Fruit fly (Drosophila melanogaster) whole organism, embryonic: Measurements from ENCODE around the gene CG15625.
A peak's percentile ranks its signal among the peaks of the same experiment; 100 is the strongest.

Experiments used
- CG10462 ChIP-seq: fragments of 200-800 bp; sonication (Bioruptor generic); optimal IDR thresholded peaks from 2 replicates; lab custom pipeline; 2016; ENCODE audit warnings: missing biosample characterization, missing genetic modification characterization
- CG10959 ChIP-seq: fragments of 200-800 bp; sonication (Bioruptor generic); IDR thresholded peaks from 2 replicates; pipeline ENCODE4 v1.3.6; 2022; ENCODE audit warnings: missing biosample characterization, missing genetic modification characterization
- CG11247 ChIP-seq: fragments of 200-800 bp; sonication (Bioruptor generic); IDR thresholded peaks from 2 replicates; pipeline ENCODE4 v1.3.6; 2022; ENCODE audit warnings: missing biosample characterization, missing genetic modification characterization
- CG11723 ChIP-seq: fragments of 200-800 bp; sonication (Bioruptor generic); optimal IDR thresholded peaks from 2 replicates; lab custom pipeline; 2017; ENCODE audit warnings: missing biosample characterization, mild to moderate bottlenecking, missing genetic modification characterization
- CG12942 ChIP-seq: fragments of 200-800 bp; sonication (Bioruptor generic); optimal IDR thresholded peaks from 3 replicates; lab custom pipeline; 2016; ENCODE audit warnings: missing biosample characterization, missing genetic modification characterization
- CG14050 ChIP-seq: fragments of 200-800 bp; sonication (Bioruptor generic); IDR thresholded peaks from 3 replicates; pipeline ENCODE4 v1.3.6; 2022; ENCODE audit warnings: missing biosample characterization, missing genetic modification characterization
- CG15514 ChIP-seq: fragments of 200-800 bp; sonication (Bioruptor generic); optimal IDR thresholded peaks from 3 replicates; lab custom pipeline; 2017; ENCODE audit warnings: missing biosample characterization, missing genetic modification characterization, mild to moderate bottlenecking, moderate library complexity, missing genetic modification reagents
- CG16779 ChIP-seq: fragments of 200-800 bp; sonication (Bioruptor generic); IDR thresholded peaks from 2 replicates; pipeline ENCODE4 v1.3.6; 2022; ENCODE audit warnings: missing biosample characterization, missing genetic modification characterization
- CG18011 ChIP-seq: fragments of 200-800 bp; sonication (Bioruptor generic); optimal IDR thresholded peaks from 2 replicates; lab custom pipeline; 2017; ENCODE audit warnings: missing biosample characterization, missing genetic modification characterization, mild to moderate bottlenecking, moderate library complexity, missing genotype
- CG1832 ChIP-seq: fragments of 200-800 bp; sonication (Bioruptor generic); optimal IDR thresholded peaks from 2 replicates; lab custom pipeline; 2017; ENCODE audit warnings: missing biosample characterization, mild to moderate bottlenecking, missing genetic modification characterization, inconsistent platforms
- CG18476 ChIP-seq: fragments of 200-800 bp; sonication (Bioruptor generic); optimal IDR thresholded peaks from 2 replicates; lab custom pipeline; 2016; ENCODE audit warnings: missing biosample characterization, mild to moderate bottlenecking, missing genetic modification characterization
- CG18619 ChIP-seq: fragments of 200-800 bp; sonication (Bioruptor generic); optimal IDR thresholded peaks from 3 replicates; lab custom pipeline; 2017; ENCODE audit warnings: missing biosample characterization, mild to moderate bottlenecking, missing genetic modification characterization
- CG18764 ChIP-seq: fragments of 200-800 bp; sonication (Bioruptor generic); optimal IDR thresholded peaks from 3 replicates; lab custom pipeline; 2016; ENCODE audit warnings: missing biosample characterization, missing genetic modification characterization
- CG2120 ChIP-seq: fragments of 200-800 bp; sonication (Bioruptor generic); optimal IDR thresholded peaks from 3 replicates; lab custom pipeline; 2016; ENCODE audit warnings: missing biosample characterization, missing genetic modification characterization
- CG3726 ChIP-seq: fragments of 200-800 bp; sonication (Bioruptor generic); IDR thresholded peaks from 3 replicates; pipeline ENCODE4, ENCODE4 v1.3.6; 2022; ENCODE audit warnings: missing biosample characterization, missing genetic modification characterization
- CG3838 ChIP-seq: fragments of 200-800 bp; sonication (Bioruptor generic); optimal IDR thresholded peaks from 3 replicates; lab custom pipeline; 2016; ENCODE audit warnings: missing biosample characterization, missing genetic modification characterization
- CG3847 ChIP-seq: fragments of 200-800 bp; sonication (Bioruptor generic); IDR thresholded peaks from 2 replicates; pipeline ENCODE4 v1.3.6; 2022; ENCODE audit warnings: missing biosample characterization, missing genetic modification characterization
- CG5180 ChIP-seq: fragments of 200-800 bp; sonication (Bioruptor generic); optimal IDR thresholded peaks from 3 replicates; lab custom pipeline; 2017; ENCODE audit warnings: missing biosample characterization, missing genetic modification characterization, mild to moderate bottlenecking, moderate library complexity, missing genetic modification reagents
- CG6175 ChIP-seq: fragments of 200-800 bp; sonication (Bioruptor generic); IDR thresholded peaks from 3 replicates; pipeline ENCODE4 v1.3.6; 2022; ENCODE audit warnings: missing biosample characterization, missing genetic modification characterization
- CG7556 ChIP-seq: fragments of 200-800 bp; sonication (Bioruptor generic); optimal IDR thresholded peaks from 2 replicates; lab custom pipeline; 2017; ENCODE audit warnings: missing biosample characterization, mild to moderate bottlenecking, missing genetic modification characterization
- CG8359 ChIP-seq: fragments of 200-800 bp; sonication (Bioruptor generic); optimal IDR thresholded peaks from 2 replicates; lab custom pipeline; 2017; ENCODE audit warnings: missing biosample characterization, mild to moderate bottlenecking, missing genetic modification characterization, borderline replicate concordance
- CG9437 ChIP-seq: fragments of 200-800 bp; sonication (Bioruptor generic); optimal IDR thresholded peaks from 2 replicates; lab custom pipeline; 2018; ENCODE audit warnings: missing biosample characterization, mild to moderate bottlenecking, missing genetic modification characterization
- CG9727 ChIP-seq: fragments of 200-800 bp; sonication (Bioruptor generic); optimal IDR thresholded peaks from 3 replicates; lab custom pipeline; 2017; ENCODE audit warnings: missing biosample characterization, mild to moderate bottlenecking, missing genetic modification characterization
- Deaf1 ChIP-seq: fragments of 200-800 bp; optimal IDR thresholded peaks from 3 replicates; lab custom pipeline; 2019; ENCODE audit warnings: missing biosample characterization, mild to moderate bottlenecking, missing genetic modification characterization, moderate library complexity
- Dp ChIP-seq: fragments of 200-800 bp; sonication (Bioruptor generic); optimal IDR thresholded peaks from 2 replicates; lab custom pipeline; 2018; ENCODE audit warnings: missing biosample characterization, mild to moderate bottlenecking, missing genetic modification characterization, moderate library complexity
- Drgx ChIP-seq: fragments of 200-800 bp; sonication (Bioruptor generic); IDR thresholded peaks from 2 replicates; pipeline ENCODE4 v1.3.6; 2022; ENCODE audit warnings: missing biosample characterization, missing genetic modification characterization
- Elba2 ChIP-seq: fragments of 200-800 bp; sonication (Bioruptor generic); optimal IDR thresholded peaks from 3 replicates; lab custom pipeline; 2016; ENCODE audit warnings: missing biosample characterization, missing genetic modification characterization
- H15 ChIP-seq: fragments of 200-800 bp; sonication (Bioruptor generic); IDR thresholded peaks from 3 replicates; pipeline ENCODE4 v1.3.6; 2022; ENCODE audit warnings: missing biosample characterization, missing genetic modification characterization
- Hr3 ChIP-seq: fragments of 200-800 bp; sonication (Bioruptor generic); optimal IDR thresholded peaks from 3 replicates; lab custom pipeline; 2016; ENCODE audit warnings: missing biosample characterization, missing genetic modification characterization
- Hr51 ChIP-seq, 2 experiments: fragments of 200-800 bp; sonication (Bioruptor generic); optimal IDR thresholded peaks; 2 replicates in 1 of 2; 3 replicates in 1 of 2; lab custom pipeline; 2016 to 2018; ENCODE audit warnings: missing biosample characterization in 2 of 2, missing genetic modification characterization in 2 of 2, mild to moderate bottlenecking in 1 of 2, moderate library complexity in 1 of 2
- Jarid2 ChIP-seq: fragments of 200-800 bp; sonication (Bioruptor generic); optimal IDR thresholded peaks from 3 replicates; lab custom pipeline; 2017; ENCODE audit warnings: mild to moderate bottlenecking, missing biosample characterization, missing genetic modification reagents, missing genetic modification characterization
- Lhr ChIP-seq: fragments of 200-800 bp; sonication (Bioruptor generic); optimal IDR thresholded peaks from 3 replicates; lab custom pipeline; 2017; ENCODE audit warnings: mild to moderate bottlenecking, missing biosample characterization, missing genetic modification reagents, missing genetic modification characterization
- Mes4 ChIP-seq: fragments of 200-800 bp; sonication (Bioruptor generic); optimal IDR thresholded peaks from 2 replicates; lab custom pipeline; 2016; ENCODE audit warnings: missing biosample characterization, missing genetic modification characterization
- Nf-YC ChIP-seq: fragments of 200-800 bp; optimal IDR thresholded peaks from 3 replicates; lab custom pipeline; 2019; ENCODE audit warnings: missing biosample characterization, mild to moderate bottlenecking, missing genetic modification characterization, moderate library complexity
- Sry-β ChIP-seq: fragments of 200-800 bp; sonication (Bioruptor generic); optimal IDR thresholded peaks from 2 replicates; lab custom pipeline; 2018; ENCODE audit warnings: missing biosample characterization, mild to moderate bottlenecking, missing genetic modification characterization, moderate library complexity
- crol ChIP-seq: fragments of 200-800 bp; sonication (Bioruptor generic); IDR thresholded peaks from 2 replicates; pipeline ENCODE4 v1.3.6; 2022; ENCODE audit warnings: missing biosample characterization, missing genetic modification characterization
- cwo ChIP-seq: fragments of 200-800 bp; sonication (Bioruptor generic); optimal IDR thresholded peaks from 3 replicates; lab custom pipeline; 2017; ENCODE audit warnings: missing biosample characterization, missing genetic modification characterization, mild to moderate bottlenecking, moderate library complexity, missing genetic modification reagents
- ems ChIP-seq: fragments of 200-800 bp; sonication (Bioruptor generic); optimal IDR thresholded peaks from 3 replicates; lab custom pipeline; 2016; ENCODE audit warnings: missing biosample characterization, missing genetic modification characterization
- gem ChIP-seq: fragments of 200-800 bp; sonication (Bioruptor generic); optimal IDR thresholded peaks from 2 replicates; lab custom pipeline; 2019; ENCODE audit warnings: missing biosample characterization, mild to moderate bottlenecking, missing genetic modification characterization, moderate library complexity
- ind ChIP-seq: fragments of 200-800 bp; sonication (Bioruptor generic); optimal IDR thresholded peaks from 3 replicates; lab custom pipeline; 2016; ENCODE audit warnings: missing biosample characterization, missing genetic modification characterization
- insv ChIP-seq, 2 experiments: fragments of 200-800 bp; sonication (Bioruptor generic); optimal IDR thresholded peaks; 3 replicates each; lab custom pipeline; 2016 to 2018; ENCODE audit warnings: missing biosample characterization in 2 of 2, missing genetic modification characterization in 2 of 2
- inv ChIP-seq: fragments of 200-800 bp; sonication (Bioruptor generic); IDR thresholded peaks from 2 replicates; pipeline ENCODE4 v1.3.6; 2022; ENCODE audit warnings: missing biosample characterization, missing genetic modification characterization; ENCODE audit not compliant: partially characterized antibody
- lbe ChIP-seq: fragments of 200-800 bp; sonication (Bioruptor generic); optimal IDR thresholded peaks from 2 replicates; lab custom pipeline; 2016; ENCODE audit warnings: missing biosample characterization, mild to moderate bottlenecking, missing genetic modification characterization
- otp ChIP-seq: fragments of 200-800 bp; sonication (Bioruptor generic); IDR thresholded peaks from 3 replicates; pipeline ENCODE4, ENCODE4 v1.3.6; 2022; ENCODE audit warnings: missing biosample characterization, missing genetic modification characterization
- pros ChIP-seq: fragments of 200-800 bp; sonication (Bioruptor generic); optimal IDR thresholded peaks from 3 replicates; lab custom pipeline; 2019; ENCODE audit warnings: missing biosample characterization, mild to moderate bottlenecking, missing genetic modification characterization, moderate library complexity
- shn ChIP-seq: fragments of 200-800 bp; sonication (Bioruptor generic); optimal IDR thresholded peaks from 3 replicates; lab custom pipeline; 2016; ENCODE audit warnings: missing biosample characterization, missing genetic modification characterization
- slou ChIP-seq: fragments of 200-800 bp; sonication (Bioruptor generic); optimal IDR thresholded peaks from 3 replicates; lab custom pipeline; 2016; ENCODE audit warnings: missing biosample characterization, missing genetic modification characterization
- sr ChIP-seq: fragments of 200-800 bp; sonication (Bioruptor generic); IDR thresholded peaks from 3 replicates; pipeline ENCODE4 v1.3.6; 2022; ENCODE audit warnings: missing biosample characterization, missing genetic modification characterization
- sug ChIP-seq: fragments of 200-800 bp; optimal IDR thresholded peaks from 2 replicates; lab custom pipeline; 2019; ENCODE audit warnings: missing biosample characterization, mild to moderate bottlenecking, missing genetic modification characterization, moderate library complexity
- tap ChIP-seq: fragments of 200-800 bp; optimal IDR thresholded peaks from 3 replicates; lab custom pipeline; 2019; ENCODE audit warnings: missing biosample characterization, mild to moderate bottlenecking, missing genetic modification characterization, moderate library complexity
- trh ChIP-seq: fragments of 200-800 bp; sonication (Bioruptor generic); optimal IDR thresholded peaks from 2 replicates; lab custom pipeline; 2016; ENCODE audit warnings: missing biosample characterization, missing genetic modification characterization

Gene CG15625

dm6 chr2L:4886645-4887044 lies 3.1 kb upstream of the CG15625 start:
- TF ChIP-seq Nf-YC (tag; lab: Kevin White, UChicago) (no peak), CG3726 (no peak), CG11723 (GFP tag; lab: Kevin White, UChicago) (no peak), CG10462 (GFP tag; lab: Kevin White, UChicago) (no peak), cwo (GFP tag; lab: Kevin White, UChicago) (peak; percentile 31), Lhr (GFP tag; lab: Kevin White, UChicago) (no peak), Hr51 (GFP tag; optimal IDR thresholded peaks at IDR 0.05; lab: Kevin White, UChicago) (no peak), H15 (GFP tag; lab: Robert Waterston, UW) (no peak), CG12942 (GFP tag; lab: Kevin White, UChicago) (no peak), CG3847 (GFP tag; lab: Robert Waterston, UW) (no peak), ems (GFP tag; lab: Kevin White, UChicago) (no peak), shn (GFP tag; lab: Kevin White, UChicago) (no peak), CG18619 (GFP tag; lab: Kevin White, UChicago) (no peak), insv (GFP tag; optimal IDR thresholded peaks at IDR 0.05; lab: Kevin White, UChicago) (no peak), CG2120 (no peak), trh (GFP tag; lab: Kevin White, UChicago) (no peak), tap (tag; lab: Kevin White, UChicago) (no peak), CG14050 (no peak), CG8359 (GFP tag; lab: Kevin White, UChicago) (no peak), Hr3 (GFP tag; lab: Kevin White, UChicago) (no peak), CG18764 (no peak), CG7556 (GFP tag; lab: Kevin White, UChicago) (no peak), CG9437 (GFP tag; lab: Kevin White, UChicago) (no peak), CG18476 (GFP tag; lab: Kevin White, UChicago) (no peak), CG5180 (GFP tag; lab: Kevin White, UChicago) (no peak), CG15514 (GFP tag; lab: Kevin White, UChicago) (no peak), crol (0 out of 2 replicates have a peak, but pooled peaks have one; percentile 38), pros (GFP tag; lab: Kevin White, UChicago) (no peak), slou (GFP tag; lab: Kevin White, UChicago) (no peak), sr (GFP tag; lab: Robert Waterston, UW) (peak; percentile 40; the same call in 1 of the 3 replicates), otp (GFP tag; lab: Robert Waterston, UW) (no peak), CG3838 (GFP tag; lab: Kevin White, UChicago) (no peak), Sry-β (GFP tag; lab: Kevin White, UChicago) (no peak), Elba2 (GFP tag; lab: Kevin White, UChicago) (no peak), CG18011 (GFP tag; lab: Kevin White, UChicago) (no peak), ind (no peak), CG10959 (no peak), Deaf1 (tag; lab: Kevin White, UChicago) (peak; percentile 17), gem (tag; lab: Kevin White, UChicago) (no peak), sug (peak; percentile 28), CG1832 (GFP tag; lab: Kevin White, UChicago) (no peak), CG6175 (no peak), Mes4 (GFP tag; lab: Kevin White, UChicago) (no peak), CG16779 (GFP tag; lab: Robert Waterston, UW) (no peak), Dp (GFP tag; lab: Kevin White, UChicago) (no peak), Jarid2 (GFP tag; lab: Kevin White, UChicago) (no peak), CG9727 (GFP tag; lab: Kevin White, UChicago) (no peak), CG11247 (GFP tag; lab: Robert Waterston, UW) (0 out of 2 replicates have a peak, but pooled peaks have one; percentile 5), Drgx (GFP tag; lab: Robert Waterston, UW) (0 out of 2 replicates have a peak, but pooled peaks have one; percentile 21), lbe (GFP tag; lab: Kevin White, UChicago) (no peak), inv (GFP tag; lab: Robert Waterston, UW) (no peak)
